Worm (Caenorhabditis elegans): Measurements from ENCODE around the gene srh-34.

DNA sequence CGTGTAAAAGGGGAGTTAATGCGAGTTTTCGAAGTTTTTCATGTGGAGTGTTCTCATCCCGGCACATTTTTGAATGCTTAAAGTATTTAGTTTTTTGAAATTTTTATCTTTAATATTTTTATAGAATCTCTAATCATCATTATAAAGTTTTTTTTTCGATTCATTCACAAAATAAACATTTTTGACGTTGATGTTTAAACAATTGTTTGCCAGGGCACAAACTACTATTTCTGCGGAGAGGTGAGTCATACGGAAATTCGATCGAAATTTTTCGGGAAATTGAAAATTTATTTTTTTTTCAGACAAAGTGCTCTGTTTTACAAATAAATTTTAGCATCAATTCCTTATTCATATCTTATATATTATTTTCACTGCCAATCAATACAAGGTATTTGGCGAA lies 7.1 kb upstream of the srh-34 start, which contains the start of gene nhr-98:
- TF ChIP-seq ztf-23 (GFP tag; IDR thresholded peaks at IDR 0.05) (no peak), med-1 (GFP tag; optimal IDR thresholded peaks at IDR 0.05; ENCODE audit: insufficient read depth) (no peak), ref-1 (GFP tag; conservative IDR thresholded peaks at IDR 0.05) (no peak), T22C8.4 (GFP tag; IDR thresholded peaks at IDR 0.05) (no peak), ztf-29 (GFP tag; IDR thresholded peaks at IDR 0.05) (no peak)

Measured in whole organism, midembryonic.